Worm (Caenorhabditis elegans) whole organism, young adult: Measurements from ENCODE around the gene gmpr-1.

ENCODE experiments used
- B0035.1 ChIP-seq: sonication (generic microtip); optimal IDR thresholded peaks from 2 replicates; lab custom pipeline; 2016; ENCODE audit warnings: missing genetic modification characterization, mild to moderate bottlenecking, missing compliant biosample characterization, missing genotype, missing genetic modification reagents
- B0336.3 ChIP-seq: fragments of 200-800 bp; sonication (Bioruptor generic); IDR thresholded peaks from 2 replicates; pipeline ENCODE4 v1.3.6; 2022; ENCODE audit warnings: missing genetic modification characterization, missing compliant biosample characterization
- D2030.7 ChIP-seq: fragments of 200-800 bp; sonication (Bioruptor generic); IDR thresholded peaks from 2 replicates; pipeline ENCODE4 v1.3.6; 2022; ENCODE audit warnings: missing genetic modification reagents, missing genetic modification characterization, missing compliant biosample characterization
- F10E7.11 ChIP-seq: sonication (generic microtip); optimal IDR thresholded peaks from 2 replicates; lab custom pipeline; 2017; ENCODE audit warnings: mild to moderate bottlenecking, missing genetic modification characterization, moderate library complexity, missing compliant biosample characterization
- F33H1.4 ChIP-seq: fragments of 200-800 bp; sonication (Bioruptor generic); IDR thresholded peaks from 2 replicates; pipeline ENCODE4 v1.3.6; 2022; ENCODE audit warnings: missing genetic modification reagents, missing genetic modification characterization, missing compliant biosample characterization
- F57C9.4 ChIP-seq: sonication (generic microtip); optimal IDR thresholded peaks from 2 replicates; lab custom pipeline; 2017; ENCODE audit warnings: mild to moderate bottlenecking, missing genetic modification characterization, missing compliant biosample characterization
- Y67H2A.10 ChIP-seq: fragments of 200-800 bp; sonication (Bioruptor generic); conservative IDR thresholded peaks from 2 replicates; pipeline ENCODE4 v1.3.6; 2022; ENCODE audit warnings: missing genetic modification reagents, missing genetic modification characterization, missing compliant biosample characterization
- aptf-2 ChIP-seq: fragments of 200-800 bp; sonication (Bioruptor generic); conservative IDR thresholded peaks from 2 replicates; pipeline ENCODE4 v1.3.6; 2022; ENCODE audit warnings: missing genetic modification reagents, missing genetic modification characterization, missing compliant biosample characterization
- aptf-3 ChIP-seq: fragments of 200-800 bp; sonication (Bioruptor generic); IDR thresholded peaks from 2 replicates; pipeline ENCODE4 v1.3.6; 2022; ENCODE audit warnings: missing genetic modification characterization, missing compliant biosample characterization
- attf-5 ChIP-seq: fragments of 200-800 bp; sonication (Bioruptor generic); optimal IDR thresholded peaks from 2 replicates; lab custom pipeline; 2018; ENCODE audit warnings: mild to moderate bottlenecking, missing genetic modification characterization, missing compliant biosample characterization
- ccch-3 ChIP-seq: fragments of 200-800 bp; sonication (Bioruptor generic); optimal IDR thresholded peaks from 2 replicates; lab custom pipeline; 2018; ENCODE audit warnings: mild to moderate bottlenecking, missing genetic modification characterization, missing compliant biosample characterization
- ceh-100 ChIP-seq: fragments of 200-800 bp; sonication (Bioruptor generic); IDR thresholded peaks from 2 replicates; pipeline ENCODE4 v1.3.6; 2022; ENCODE audit warnings: missing genetic modification reagents, missing genetic modification characterization, missing compliant biosample characterization
- chd-7 ChIP-seq: sonication (generic microtip); optimal IDR thresholded peaks from 2 replicates; lab custom pipeline; 2016; ENCODE audit warnings: mild to moderate bottlenecking, missing genetic modification characterization, moderate library complexity, missing compliant biosample characterization
- dox-1 ChIP-seq: fragments of 200-800 bp; sonication (Bioruptor generic); IDR thresholded peaks from 2 replicates; pipeline ENCODE4 v1.3.6; 2022; ENCODE audit warnings: missing genetic modification reagents, missing genetic modification characterization, missing compliant biosample characterization
- dpff-1 ChIP-seq: sonication (generic microtip); optimal IDR thresholded peaks from 2 replicates; lab custom pipeline; 2017; ENCODE audit warnings: mild to moderate bottlenecking, missing genetic modification characterization, missing compliant biosample characterization
- efl-1 ChIP-seq: fragments of 150-350 bp; optimal IDR thresholded peaks from 2 replicates; lab custom pipeline; 2014; ENCODE audit warnings: missing biosample characterization, missing genetic modification reagents, missing genetic modification characterization
- egrh-3 ChIP-seq: fragments of 200-800 bp; sonication (Bioruptor generic); IDR thresholded peaks from 2 replicates; pipeline ENCODE4 v1.3.6; 2022; ENCODE audit warnings: missing genetic modification reagents, missing genetic modification characterization, missing compliant biosample characterization
- ekl-4 ChIP-seq: fragments of 200-800 bp; sonication (Bioruptor generic); IDR thresholded peaks from 2 replicates; pipeline ENCODE4 v1.3.6; 2022; ENCODE audit warnings: missing genetic modification reagents, missing genetic modification characterization, missing compliant biosample characterization
- him-1 ChIP-seq: sonication (generic microtip); optimal IDR thresholded peaks from 2 replicates; lab custom pipeline; 2016; ENCODE audit warnings: missing genotype, missing genetic modification reagents, missing genetic modification characterization, missing compliant biosample characterization
- hlh-26 ChIP-seq: fragments of 200-800 bp; sonication (Bioruptor generic); conservative IDR thresholded peaks from 2 replicates; pipeline ENCODE4 v1.3.6; 2022; ENCODE audit warnings: missing genetic modification reagents, missing genetic modification characterization, missing compliant biosample characterization
- hsf-1 ChIP-seq: fragments of 200-800 bp; sonication (Bioruptor generic); IDR thresholded peaks from 2 replicates; pipeline ENCODE4 v1.3.6; 2022; ENCODE audit warnings: missing genetic modification reagents, missing genetic modification characterization, missing compliant biosample characterization
- lag-1 ChIP-seq: fragments of 200-800 bp; sonication (Bioruptor generic); IDR thresholded peaks from 2 replicates; pipeline ENCODE4 v1.3.6; 2022; ENCODE audit warnings: missing genetic modification reagents, missing genetic modification characterization, missing compliant biosample characterization
- let-526 ChIP-seq: fragments of 200-800 bp; sonication (Bioruptor generic); IDR thresholded peaks from 2 replicates; pipeline ENCODE4 v1.3.6; 2022; ENCODE audit warnings: missing genetic modification reagents, missing genetic modification characterization, missing compliant biosample characterization
- lin-35 ChIP-seq, 3 experiments: fragments of 150-350 bp in 2 of 3; sonication (generic microtip) in 1 of 3; optimal IDR thresholded peaks; 2 replicates each; lab custom pipeline; 2014 to 2018; ENCODE audit warnings: missing biosample characterization in 3 of 3, missing genetic modification characterization in 3 of 3, missing genetic modification reagents in 3 of 3
- lir-1 ChIP-seq: fragments of 200-800 bp; sonication (Bioruptor generic); conservative IDR thresholded peaks from 2 replicates; pipeline ENCODE4 v1.3.6; 2022; ENCODE audit warnings: missing genetic modification reagents, missing genetic modification characterization, missing compliant biosample characterization
- lsl-1 ChIP-seq: fragments of 200-800 bp; sonication (Bioruptor generic); optimal IDR thresholded peaks from 2 replicates; lab custom pipeline; 2018; ENCODE audit warnings: mild to moderate bottlenecking, missing genetic modification characterization, moderate library complexity, missing compliant biosample characterization
- madf-6 ChIP-seq: fragments of 200-800 bp; sonication (Bioruptor generic); IDR thresholded peaks from 2 replicates; pipeline ENCODE4 v1.3.6; 2022; ENCODE audit warnings: missing genetic modification reagents, missing genetic modification characterization, missing compliant biosample characterization
- mcd-1 ChIP-seq: fragments of 200-800 bp; sonication (Bioruptor generic); IDR thresholded peaks from 2 replicates; pipeline ENCODE4 v1.3.6; 2022; ENCODE audit warnings: missing genetic modification reagents, missing genetic modification characterization, missing compliant biosample characterization
- nhr-120 ChIP-seq: fragments of 200-800 bp; sonication (Bioruptor generic); IDR thresholded peaks from 2 replicates; pipeline ENCODE4 v1.3.6; 2022; ENCODE audit warnings: missing genetic modification characterization, missing compliant biosample characterization
- nhr-179 ChIP-seq: sonication (generic microtip); optimal IDR thresholded peaks from 2 replicates; lab custom pipeline; 2016; ENCODE audit warnings: mild to moderate bottlenecking, missing genetic modification characterization, missing compliant biosample characterization
- nhr-80 ChIP-seq: sonication (generic microtip); optimal IDR thresholded peaks from 2 replicates; lab custom pipeline; 2016; ENCODE audit warnings: missing genetic modification characterization, missing compliant biosample characterization
- pha-4 ChIP-seq: fragments of 150-350 bp; sonication (generic microtip); optimal IDR thresholded peaks from 2 replicates; lab custom pipeline; 2014; ENCODE audit warnings: missing biosample characterization, missing genetic modification reagents, missing genetic modification characterization
- repo-1 ChIP-seq: sonication (generic microtip); optimal IDR thresholded peaks from 2 replicates; lab custom pipeline; 2017; ENCODE audit warnings: mild to moderate bottlenecking, missing genetic modification characterization, missing compliant biosample characterization
- rpc-1 ChIP-seq, 2 experiments: fragments of 150-350 bp in 1 of 2; sonication (generic microtip) in 1 of 2; optimal IDR thresholded peaks; 2 replicates each; lab custom pipeline; 2014 to 2018; ENCODE audit warnings: missing biosample characterization in 1 of 2, missing genetic modification characterization in 1 of 2, missing genetic modification reagents in 1 of 2, missing genotype in 1 of 2
- snpc-1.1 ChIP-seq: sonication (generic microtip); optimal IDR thresholded peaks from 2 replicates; lab custom pipeline; 2017; ENCODE audit warnings: missing genetic modification characterization, mild to moderate bottlenecking, missing compliant biosample characterization, antibody characterized with exemption, moderate library complexity, missing genotype, missing genetic modification reagents; ENCODE audit not compliant: insufficient read depth
- snpc-1.3 ChIP-seq: sonication (generic microtip); optimal IDR thresholded peaks from 2 replicates; lab custom pipeline; 2017; ENCODE audit warnings: missing genetic modification characterization, mild to moderate bottlenecking, missing compliant biosample characterization, antibody characterized with exemption, moderate library complexity, missing genotype, missing genetic modification reagents; ENCODE audit not compliant: insufficient read depth
- snpc-3.4 ChIP-seq: sonication (generic microtip); optimal IDR thresholded peaks from 2 replicates; lab custom pipeline; 2017; ENCODE audit warnings: missing genetic modification characterization, mild to moderate bottlenecking, missing compliant biosample characterization, antibody characterized with exemption, moderate library complexity, missing genotype, missing genetic modification reagents
- snpc-4 ChIP-seq, 5 experiments: fragments of 150-350 bp in 1 of 5; sonication (generic microtip) in 4 of 5; optimal IDR thresholded peaks; 2 replicates each; lab custom pipeline; 2014 to 2018; ENCODE audit warnings: missing genetic modification characterization in 5 of 5, missing biosample characterization in 3 of 5, antibody characterized with exemption in 2 of 5, mild to moderate bottlenecking in 2 of 5, missing compliant biosample characterization in 2 of 5, missing genotype in 2 of 5, moderate library complexity in 2 of 5, missing genetic modification reagents in 1 of 5
- sptf-2 ChIP-seq: fragments of 200-800 bp; sonication (Bioruptor generic); optimal IDR thresholded peaks from 2 replicates; lab custom pipeline; 2018; ENCODE audit warnings: mild to moderate bottlenecking, missing genetic modification characterization, missing compliant biosample characterization
- unc-62 ChIP-seq: fragments of 150-350 bp; optimal IDR thresholded peaks from 2 replicates; lab custom pipeline; 2014; ENCODE audit warnings: missing biosample characterization, missing genetic modification reagents, missing genetic modification characterization
- xnd-1 ChIP-seq: sonication (generic microtip); optimal IDR thresholded peaks from 2 replicates; lab custom pipeline; 2016; ENCODE audit warnings: missing genotype, missing genetic modification reagents, missing genetic modification characterization, missing compliant biosample characterization
- zfh-2 ChIP-seq: fragments of 200-800 bp; sonication (Bioruptor generic); conservative IDR thresholded peaks from 2 replicates; pipeline ENCODE4 v1.3.6; 2022; ENCODE audit warnings: missing genetic modification reagents, missing genetic modification characterization, missing compliant biosample characterization
- ztf-18 ChIP-seq: sonication (generic microtip); optimal IDR thresholded peaks from 2 replicates; lab custom pipeline; 2016; ENCODE audit warnings: missing genotype, mild to moderate bottlenecking, missing genetic modification characterization, missing compliant biosample characterization
- ztf-28 ChIP-seq: fragments of 200-800 bp; sonication (Bioruptor generic); IDR thresholded peaks from 2 replicates; pipeline ENCODE4 v1.3.6; 2022; ENCODE audit warnings: missing genetic modification reagents, missing genetic modification characterization, missing compliant biosample characterization

The gmpr-1 gene

ce11 chrV:4377622-4378021, 6.4 kb upstream of the gmpr-1 start, which contains the start of gene F32D1.8 (continued):
- TF ChIP-seq ekl-4 (no peak), ccch-3 (GFP tag; lab: Kevin White, UChicago) (no peak)
- TF ChIP-seq, all 124 proteins: peak for 0

- no peak for TF ChIP-seq B0336.3 (GFP tag; lab: Robert Waterston, UW)
- peak; percentile 61 for TF ChIP-seq dox-1
- TF ChIP-seq lsl-1 (GFP tag; lab: Kevin White, UChicago): peak; percentile 99
- TF ChIP-seq ekl-4: no peak
- no peak for TF ChIP-seq unc-62
- TF ChIP-seq nhr-120 (GFP tag; lab: Robert Waterston, UW): no peak
- TF ChIP-seq nhr-179 (tag; lab: Kevin White, UChicago): no peak
- peak; percentile 93 for TF ChIP-seq xnd-1 (tag; lab: Kevin White, UChicago)
- no peak for TF ChIP-seq let-526 (GFP tag; lab: Robert Waterston, UW)
- TF ChIP-seq lin-35 (GFP tag; optimal IDR thresholded peaks at IDR 0.05; lab: Kevin White, UChicago): peak in 1 of 3 experiments; percentile 12
- TF ChIP-seq aptf-3 (GFP tag; lab: Robert Waterston, UW): no peak
- TF ChIP-seq snpc-3.4 (tag; lab: Kevin White, UChicago): peak; percentile 70
- no peak for TF ChIP-seq dpff-1 (tag; lab: Kevin White, UChicago)
- peak; percentile 61 for TF ChIP-seq snpc-1.1
- TF ChIP-seq him-1 (tag; lab: Kevin White, UChicago): peak; percentile 34
- no peak for TF ChIP-seq aptf-2
- TF ChIP-seq D2030.7 (GFP tag; lab: Robert Waterston, UW): peak; percentile 87
- TF ChIP-seq madf-6 (GFP tag; lab: Robert Waterston, UW): peak; percentile 99
- TF ChIP-seq ztf-18 (tag; lab: Kevin White, UChicago): no peak
- no peak for TF ChIP-seq ztf-28 (GFP tag; lab: Robert Waterston, UW)
- TF ChIP-seq mcd-1 (GFP tag; lab: Robert Waterston, UW): peak; percentile 53; the same call in 1 of the 2 replicates
- TF ChIP-seq nhr-80 (tag; lab: Kevin White, UChicago): no peak
- peak; percentile 95 for TF ChIP-seq efl-1 (GFP tag; lab: Kevin White, UChicago)
- no peak for TF ChIP-seq hlh-26 (GFP tag; lab: Robert Waterston, UW)
- TF ChIP-seq pha-4 (tag; lab: Kevin White, UChicago): no peak
- TF ChIP-seq F33H1.4: peak; percentile 78
- peak; percentile 36 for TF ChIP-seq snpc-1.3 (tag; lab: Kevin White, UChicago)
- TF ChIP-seq B0035.1 (tag; lab: Kevin White, UChicago): no peak
- TF ChIP-seq F57C9.4 (tag; lab: Kevin White, UChicago): no peak
- no peak for TF ChIP-seq chd-7 (tag; lab: Kevin White, UChicago)
- no peak for TF ChIP-seq lag-1 (GFP tag; lab: Robert Waterston, UW)
- TF ChIP-seq lir-1 (GFP tag; lab: Robert Waterston, UW): no peak; the same call in 1 of the 2 replicates
- peak; percentile 59; the same call in 1 of the 2 replicates for TF ChIP-seq hsf-1
- TF ChIP-seq F10E7.11 (tag; lab: Kevin White, UChicago): no peak
- peak; percentile 69 for TF ChIP-seq zfh-2 (GFP tag; lab: Robert Waterston, UW)
- TF ChIP-seq rpc-1 (optimal IDR thresholded peaks at IDR 0.05; lab: Kevin White, UChicago): no peak
- TF ChIP-seq rpc-1 (tag; optimal IDR thresholded peaks at IDR 0.05; lab: Kevin White, UChicago): no peak
- TF ChIP-seq ceh-100 (GFP tag; lab: Robert Waterston, UW): no peak
- TF ChIP-seq egrh-3 (GFP tag; lab: Robert Waterston, UW): no peak
- TF ChIP-seq sptf-2 (GFP tag; lab: Kevin White, UChicago): no peak
- TF ChIP-seq snpc-4 (GFP tag; optimal IDR thresholded peaks at IDR 0.05; lab: Kevin White, UChicago): peak; percentile 6
- peak in 1 of 4 experiments; percentile 14 for TF ChIP-seq snpc-4 (tag; optimal IDR thresholded peaks at IDR 0.05; lab: Kevin White, UChicago)
- no peak for TF ChIP-seq repo-1 (tag; lab: Kevin White, UChicago)
- no peak for TF ChIP-seq attf-5 (GFP tag; lab: Kevin White, UChicago)
- TF ChIP-seq Y67H2A.10 (GFP tag; lab: Robert Waterston, UW): no peak
Observed at ce11 chrV:4375807-4376564, 4.8 kb upstream of the gmpr-1 start, which contains the start of gene F32D1.7. TSS of gene F32D1.7 (minus strand) at chrV:4376173.
